Worm (Caenorhabditis elegans) whole organism, mixed stage, embryonic: ENCODE measurements around the gene F38A5.6.
A peak's percentile ranks its signal among the peaks of the same experiment; 100 is the strongest.

Experiments used
- ceh-83 ChIP-seq: fragments of 200-800 bp; sonication (Bioruptor generic); optimal IDR thresholded peaks from 2 replicates; lab custom pipeline; 2018; ENCODE audit warnings: mild to moderate bottlenecking, missing genetic modification characterization, missing compliant biosample characterization
- ces-1 ChIP-seq: fragments of 150-350 bp; optimal IDR thresholded peaks from 2 replicates; lab custom pipeline; 2014; ENCODE audit warnings: missing biosample characterization, missing genetic modification reagents, missing genetic modification characterization

Gene F38A5.6

DNA sequence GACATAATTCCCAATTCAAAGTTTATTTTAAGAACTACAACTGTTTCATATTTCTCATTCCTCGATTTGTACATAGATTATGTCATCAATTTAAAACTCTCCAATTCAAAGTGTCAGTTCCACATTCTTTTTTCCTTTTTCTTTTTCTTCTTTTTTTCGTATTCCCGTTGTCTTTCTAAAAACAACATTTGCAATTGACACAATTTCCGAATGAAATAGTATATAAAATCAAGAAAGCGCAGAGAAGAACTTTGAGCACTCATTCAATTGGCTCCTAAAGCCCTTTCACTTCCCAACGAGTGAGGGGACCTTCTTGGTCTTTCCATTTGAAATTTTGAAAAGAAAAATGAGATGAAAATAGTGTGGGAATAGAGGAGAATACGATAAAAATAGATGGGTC lies 49.8 kb downstream of the F38A5.6 start:
- peak; percentile 74 for TF ChIP-seq ces-1 (GFP tag; lab: Kevin White, UChicago)
- TF ChIP-seq ceh-83 (GFP tag; lab: Kevin White, UChicago), result no peak
